Fruit fly (Drosophila melanogaster): ENCODE results near the gene CG32199.

Gene CG32199

DNA sequence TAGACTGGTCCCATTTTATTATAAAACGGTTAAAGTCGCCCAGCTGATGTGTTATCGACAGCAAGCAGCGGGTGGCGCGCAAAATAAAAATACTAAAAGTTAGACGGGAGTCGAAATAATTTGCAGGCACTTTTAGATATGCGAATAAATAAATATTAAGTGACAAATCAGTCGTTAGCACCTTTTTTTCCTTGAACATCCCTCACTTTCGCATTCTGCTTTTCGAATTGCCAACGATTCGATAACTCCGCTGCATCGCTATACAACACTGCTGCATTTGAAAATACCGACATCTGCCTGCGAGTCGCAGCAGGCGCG, 10.7 kb downstream of the CG32199 start, which contains the start of gene bora (continued):
- TF ChIP-seq twi (tag; optimal IDR thresholded peaks at IDR 0.05) = no peak
- no peak for TF ChIP-seq zen2 (GFP tag; IDR thresholded peaks at IDR 0.05; ENCODE audit: partially characterized antibody)
- TF ChIP-seq gfzf (GFP tag; optimal IDR thresholded peaks at IDR 0.05) = peak; percentile 61
- TF ChIP-seq exex (tag; optimal IDR thresholded peaks at IDR 0.05) = no peak
- no peak for TF ChIP-seq Dad (GFP tag; optimal IDR thresholded peaks at IDR 0.05)
- no peak for TF ChIP-seq Usf (GFP tag; optimal IDR thresholded peaks at IDR 0.05)
- no peak for TF ChIP-seq CG13296 (GFP tag; optimal IDR thresholded peaks at IDR 0.05)
- no peak for TF ChIP-seq CG11696 (GFP tag; IDR thresholded peaks at IDR 0.05)
- peak; percentile 10 to 85 for TF ChIP-seq crp (GFP tag; optimal IDR thresholded peaks at IDR 0.05)
- 0 out of 2 replicates have a peak, but pooled peaks have one; percentile 33 for TF ChIP-seq MBD-R2 (GFP tag; IDR thresholded peaks at IDR 0.05)
- TF ChIP-seq CG6254 (GFP tag; optimal IDR thresholded peaks at IDR 0.05) = no peak
- no peak for TF ChIP-seq zf30C (GFP tag; optimal IDR thresholded peaks at IDR 0.05)
- no peak for TF ChIP-seq Rfx (GFP tag; IDR thresholded peaks at IDR 0.05)
- no peak for TF ChIP-seq CG10462 (GFP tag; optimal IDR thresholded peaks at IDR 0.05)
- TF ChIP-seq Eip74EF (GFP tag; optimal IDR thresholded peaks at IDR 0.05) = no peak
- no peak for TF ChIP-seq sna (GFP tag; IDR thresholded peaks at IDR 0.05; ENCODE audit: partially characterized antibody)
- no peak for TF ChIP-seq CG11695 (GFP tag; IDR thresholded peaks at IDR 0.05)
- TF ChIP-seq ftz-f1 (GFP tag; optimal IDR thresholded peaks at IDR 0.05) = no peak
- no peak for TF ChIP-seq Optix (GFP tag; IDR thresholded peaks at IDR 0.05)
- peak in 1 of 2 experiments; percentile 14 for TF ChIP-seq dpn (GFP tag; optimal IDR thresholded peaks at IDR 0.05)
- TF ChIP-seq pita (GFP tag; optimal IDR thresholded peaks at IDR 0.05) = no peak
- no peak for TF ChIP-seq caup (GFP tag; optimal IDR thresholded peaks at IDR 0.05; ENCODE audit: severe bottlenecking)
- no peak for TF ChIP-seq CG32772 (GFP tag; IDR thresholded peaks at IDR 0.05)
- TF ChIP-seq CG9609 (GFP tag; optimal IDR thresholded peaks at IDR 0.05) = no peak
- TF ChIP-seq CG12744 (GFP tag; optimal IDR thresholded peaks at IDR 0.05) = no peak
- TF ChIP-seq Sry-δ (GFP tag; optimal IDR thresholded peaks at IDR 0.05) = peak; percentile 44
- TF ChIP-seq cad (GFP tag; optimal IDR thresholded peaks at IDR 0.05) = no peak
- no peak for TF ChIP-seq wek (GFP tag; optimal IDR thresholded peaks at IDR 0.05)
- TF ChIP-seq CG8944 (GFP tag; optimal IDR thresholded peaks at IDR 0.05) = peak; percentile 24
- TF ChIP-seq hkb (optimal IDR thresholded peaks at IDR 0.05) = no peak
- no peak for TF ChIP-seq hkb (GFP tag; IDR thresholded peaks at IDR 0.05)
- no peak for TF ChIP-seq CG1647 (GFP tag; optimal IDR thresholded peaks at IDR 0.05)
- no peak for TF ChIP-seq Jarid2 (GFP tag; optimal IDR thresholded peaks at IDR 0.05)
- TF ChIP-seq al (GFP tag; IDR thresholded peaks at IDR 0.05) = no peak
- 0 out of 3 replicates have a peak, but pooled peaks have one; percentile 29 for TF ChIP-seq knrl (GFP tag; IDR thresholded peaks at IDR 0.05; ENCODE audit: partially characterized antibody)
- no peak for TF ChIP-seq Sox102F (GFP tag; optimal IDR thresholded peaks at IDR 0.05)
- TF ChIP-seq Lpt (GFP tag; optimal IDR thresholded peaks at IDR 0.05) = no peak
- 0 out of 3 replicates have a peak, but pooled peaks have one; percentile 24 for TF ChIP-seq CG14860 (GFP tag; IDR thresholded peaks at IDR 0.05; ENCODE audit: partially characterized antibody)
- no peak for TF ChIP-seq CG8290 (GFP tag; optimal IDR thresholded peaks at IDR 0.05)
- peak in 1 of 2 experiments; percentile 5 for TF ChIP-seq CG8290 (tag; optimal IDR thresholded peaks at IDR 0.05)
- TF ChIP-seq CG9876 (GFP tag; optimal IDR thresholded peaks at IDR 0.05) = no peak
- no peak for TF ChIP-seq nau (GFP tag; optimal IDR thresholded peaks at IDR 0.05)
- TF ChIP-seq ash1 (GFP tag; optimal IDR thresholded peaks at IDR 0.05) = no peak
- TF ChIP-seq ind (GFP tag; optimal IDR thresholded peaks at IDR 0.05) = no peak
- no peak for TF ChIP-seq dan (GFP tag; IDR thresholded peaks at IDR 0.05)
- no peak for TF ChIP-seq slp2 (GFP tag; optimal IDR thresholded peaks at IDR 0.05)
- no peak for TF ChIP-seq CG7839 (tag; optimal IDR thresholded peaks at IDR 0.05)
- TF ChIP-seq CG1603 (tag; optimal IDR thresholded peaks at IDR 0.05) = peak; percentile 1
- no peak for TF ChIP-seq CG6683 (GFP tag; optimal IDR thresholded peaks at IDR 0.05)
- TF ChIP-seq CG7556 (GFP tag; optimal IDR thresholded peaks at IDR 0.05) = no peak
- no peak for TF ChIP-seq z (GFP tag; IDR thresholded peaks at IDR 0.05)
- TF ChIP-seq sob (GFP tag; IDR thresholded peaks at IDR 0.05) = no peak

Data from whole organism, embryonic.